Worm (Caenorhabditis elegans): Measurements from ENCODE around the gene sre-26.

The sre-26 gene

DNA sequence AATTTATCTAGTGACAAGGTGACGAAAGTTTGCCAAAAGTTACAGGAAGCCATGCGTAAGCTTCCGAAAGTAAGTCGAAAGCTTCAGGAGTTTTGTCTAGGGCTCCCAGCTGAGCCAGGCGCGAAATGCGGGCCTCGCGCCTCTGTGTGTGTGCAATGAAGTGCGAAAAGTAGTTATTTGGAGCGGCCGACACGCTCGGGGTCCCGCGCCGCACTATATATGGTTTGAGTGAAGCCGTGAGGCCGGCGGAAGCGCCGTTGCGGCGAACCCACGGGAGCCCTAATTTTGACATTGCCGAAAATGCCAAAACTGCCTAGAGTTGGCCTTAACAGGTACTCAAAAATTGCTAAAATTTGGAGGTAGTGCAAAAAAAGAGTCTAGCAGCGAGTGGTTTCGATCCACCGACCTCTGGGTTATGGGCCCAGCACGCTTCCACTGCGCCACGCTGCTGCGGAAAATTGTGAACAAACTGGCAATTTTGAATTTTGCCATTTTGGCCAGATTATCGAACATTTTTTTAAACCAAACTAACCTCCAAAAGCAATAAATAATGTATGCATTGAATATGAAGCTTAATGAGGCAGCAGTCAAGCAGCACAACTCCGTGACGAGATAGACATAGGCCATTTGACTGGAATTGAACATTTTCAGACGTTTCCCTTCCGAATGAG, 15.0 kb upstream of the sre-26 start:
- TF ChIP-seq tbx-8 (GFP tag; optimal IDR thresholded peaks at IDR 0.05) (no peak), nhr-12 (tag; optimal IDR thresholded peaks at IDR 0.05) (no peak)

DNA sequence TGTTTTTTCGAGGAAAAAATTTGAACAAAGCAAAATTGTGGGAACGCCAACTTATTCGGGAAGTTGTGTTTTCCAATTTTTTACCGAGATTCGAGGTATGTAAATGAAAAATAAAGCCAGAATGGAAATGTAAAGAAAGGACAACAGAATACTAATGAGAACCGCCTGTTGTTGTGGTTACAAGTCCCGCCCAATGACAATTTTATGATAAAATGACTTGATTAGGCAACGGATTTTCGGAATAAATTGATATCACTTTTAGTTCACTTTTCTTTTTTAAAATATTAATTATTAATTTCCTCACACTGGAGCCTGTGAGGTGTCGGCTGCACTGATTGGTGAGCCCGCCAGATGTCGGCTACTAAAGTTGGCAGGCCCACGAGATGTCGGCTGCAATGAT, 12.0 kb upstream of the sre-26 start, which contains the start of gene dct-12:
dct-12 (minus strand) TSS at position 101 of the 400 bp plus-strand sequence.
- TF ChIP-seq flh-1 (GFP tag; optimal IDR thresholded peaks at IDR 0.05) = no peak
- no peak for TF ChIP-seq unc-120 (tag; optimal IDR thresholded peaks at IDR 0.05; ENCODE audit: poor library complexity, severe bottlenecking)
- TF ChIP-seq zip-8 (tag; optimal IDR thresholded peaks at IDR 0.05) = no peak
- no peak for TF ChIP-seq tbx-8 (GFP tag; optimal IDR thresholded peaks at IDR 0.05)
- TF ChIP-seq elt-3 (tag; optimal IDR thresholded peaks at IDR 0.05) = no peak
- no peak for TF ChIP-seq ces-1 (GFP tag; optimal IDR thresholded peaks at IDR 0.05)

DNA sequence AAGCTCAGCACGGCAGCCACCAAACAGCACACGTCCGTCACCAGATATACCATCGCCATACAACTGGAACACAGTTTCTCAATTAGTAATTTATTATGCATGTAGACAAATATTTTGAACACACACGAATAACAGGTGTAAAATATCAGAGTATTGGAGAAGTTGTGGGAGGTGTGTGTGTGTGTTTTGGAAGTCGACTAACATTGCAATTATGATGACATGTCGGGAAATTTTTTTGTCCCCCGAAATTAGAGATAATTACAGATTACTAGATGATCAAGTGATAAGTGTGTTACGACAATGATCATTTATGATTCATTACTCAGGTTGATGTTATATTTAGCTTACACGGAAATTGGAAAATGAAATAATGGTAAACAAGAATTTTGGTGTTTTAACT, 9.4 kb upstream of the sre-26 start, which contains the start of gene Y57A10C.8:
Y57A10C.8 (minus strand) TSS at position 101 of the 400 bp plus-strand sequence.
- no peak for TF ChIP-seq unc-120 (tag; optimal IDR thresholded peaks at IDR 0.05; ENCODE audit: poor library complexity, severe bottlenecking)
- TF ChIP-seq ceh-83 (GFP tag; optimal IDR thresholded peaks at IDR 0.05) = no peak
- no peak for TF ChIP-seq sptf-1 (tag; optimal IDR thresholded peaks at IDR 0.05)
- TF ChIP-seq snpc-4 (tag; optimal IDR thresholded peaks at IDR 0.05) = no peak
- TF ChIP-seq mls-2 (tag; optimal IDR thresholded peaks at IDR 0.05) = no peak
- TF ChIP-seq ceh-43 (GFP tag; optimal IDR thresholded peaks at IDR 0.05) = no peak
- no peak for TF ChIP-seq lsy-2 (tag; optimal IDR thresholded peaks at IDR 0.05)
- TF ChIP-seq ces-1 (GFP tag; optimal IDR thresholded peaks at IDR 0.05) = no peak
- TF ChIP-seq nhr-28 (tag; optimal IDR thresholded peaks at IDR 0.05) = no peak
- no peak for TF ChIP-seq elt-1 (tag; optimal IDR thresholded peaks at IDR 0.05; ENCODE audit: borderline replicate concordance, insufficient read depth)
- no peak for TF ChIP-seq unc-62 (GFP tag; optimal IDR thresholded peaks at IDR 0.05)
- no peak for TF ChIP-seq sem-2 (GFP tag; optimal IDR thresholded peaks at IDR 0.05)
- TF ChIP-seq nhr-76 (tag; optimal IDR thresholded peaks at IDR 0.05) = no peak
- no peak for TF ChIP-seq ham-2 (GFP tag; optimal IDR thresholded peaks at IDR 0.05)
- no peak for TF ChIP-seq drap-1 (GFP tag; optimal IDR thresholded peaks at IDR 0.05)

DNA sequence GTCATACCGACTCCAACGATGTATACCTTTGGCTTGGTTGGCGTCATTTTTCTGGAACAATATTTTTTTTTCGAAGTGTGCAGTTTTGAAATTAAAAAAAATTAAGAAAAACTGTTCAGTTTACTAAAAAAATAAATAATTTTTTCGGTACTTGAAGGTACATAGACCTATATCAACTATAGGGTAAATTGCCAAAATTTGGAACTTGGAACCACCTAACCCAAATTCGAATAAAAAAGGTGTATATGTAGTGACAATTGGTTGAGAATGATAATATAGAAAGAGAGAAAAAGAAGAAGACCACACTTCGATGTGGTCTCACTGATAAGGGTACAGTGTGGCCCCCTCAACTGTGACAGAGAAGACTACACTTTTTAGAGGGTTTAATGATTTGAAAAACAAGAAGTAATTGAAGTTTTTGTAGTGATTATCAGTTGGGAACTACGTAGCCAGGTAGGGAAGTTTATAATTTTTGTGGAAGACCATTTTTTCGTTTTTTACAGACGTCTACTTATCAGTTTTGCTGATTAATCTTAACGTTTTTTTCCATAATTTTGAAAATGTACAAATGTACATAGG, 5.3 kb upstream of the sre-26 start, which contains the start of gene daf-22:
daf-22 (minus strand) TSS at position 51 of the 579 bp plus-strand sequence.
- TF ChIP-seq unc-120 (tag; optimal IDR thresholded peaks at IDR 0.05; ENCODE audit: poor library complexity, severe bottlenecking) (no peak), lsy-2 (tag; optimal IDR thresholded peaks at IDR 0.05) (no peak), elt-3 (tag; optimal IDR thresholded peaks at IDR 0.05) (no peak), lin-13 (tag; optimal IDR thresholded peaks at IDR 0.05) (no peak), flh-1 (GFP tag; optimal IDR thresholded peaks at IDR 0.05) (no peak), mls-2 (tag; optimal IDR thresholded peaks at IDR 0.05) (no peak), drap-1 (GFP tag; optimal IDR thresholded peaks at IDR 0.05) (no peak), zip-8 (tag; optimal IDR thresholded peaks at IDR 0.05) (no peak), cnd-1 (tag; optimal IDR thresholded peaks at IDR 0.05) (no peak), nhr-12 (tag; optimal IDR thresholded peaks at IDR 0.05) (no peak), nhr-28 (tag; optimal IDR thresholded peaks at IDR 0.05) (no peak), ceh-83 (GFP tag; optimal IDR thresholded peaks at IDR 0.05) (no peak), tbx-8 (GFP tag; optimal IDR thresholded peaks at IDR 0.05) (no peak), sem-2 (GFP tag; optimal IDR thresholded peaks at IDR 0.05) (no peak), ham-2 (GFP tag; optimal IDR thresholded peaks at IDR 0.05) (no peak)

DNA sequence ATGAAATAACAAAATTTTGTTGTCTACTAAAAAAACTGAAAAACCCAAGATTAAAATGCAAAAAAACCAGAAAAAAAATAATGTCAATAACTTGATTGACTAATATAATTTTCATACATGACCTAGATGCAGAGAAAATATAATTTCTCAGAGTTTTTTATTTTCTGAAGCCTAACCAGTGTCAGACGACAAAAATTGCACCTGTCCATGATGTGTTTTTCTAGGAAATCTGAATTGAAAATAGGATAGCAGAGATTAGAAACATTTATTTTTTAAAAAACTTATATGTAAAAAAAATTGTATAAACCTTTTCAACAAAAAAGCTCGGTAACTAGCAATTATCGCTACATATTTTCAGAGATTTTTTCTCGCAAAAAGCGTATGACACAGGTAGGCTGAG, 2.4 kb downstream of the sre-26 start:
- no peak for TF ChIP-seq ztf-11 (tag; optimal IDR thresholded peaks at IDR 0.05)
- no peak for TF ChIP-seq zip-8 (tag; optimal IDR thresholded peaks at IDR 0.05)
- no peak for TF ChIP-seq sem-2 (GFP tag; optimal IDR thresholded peaks at IDR 0.05)
- no peak for TF ChIP-seq nhr-237 (tag; optimal IDR thresholded peaks at IDR 0.05)
- TF ChIP-seq hlh-1 (tag; optimal IDR thresholded peaks at IDR 0.05) = no peak
- no peak for TF ChIP-seq ceh-39 (tag; optimal IDR thresholded peaks at IDR 0.05)
- no peak for TF ChIP-seq tbx-8 (GFP tag; optimal IDR thresholded peaks at IDR 0.05)
- TF ChIP-seq lin-32 (GFP tag; optimal IDR thresholded peaks at IDR 0.05) = no peak
- TF ChIP-seq elt-3 (tag; optimal IDR thresholded peaks at IDR 0.05) = no peak
- no peak for TF ChIP-seq blmp-1 (tag; optimal IDR thresholded peaks at IDR 0.05)
- no peak for TF ChIP-seq snpc-4 (tag; optimal IDR thresholded peaks at IDR 0.05)
- no peak for TF ChIP-seq lsy-2 (tag; optimal IDR thresholded peaks at IDR 0.05)
- no peak for TF ChIP-seq mep-1 (tag; optimal IDR thresholded peaks at IDR 0.05)
- no peak for TF ChIP-seq mab-5 (tag; optimal IDR thresholded peaks at IDR 0.05)
- TF ChIP-seq ces-1 (GFP tag; optimal IDR thresholded peaks at IDR 0.05) = no peak
- TF ChIP-seq pha-4 (tag; optimal IDR thresholded peaks at IDR 0.05) = no peak
- TF ChIP-seq nhr-2 (tag; optimal IDR thresholded peaks at IDR 0.05) = no peak
